Worm (Caenorhabditis elegans) whole organism, mixed stage, embryonic: ENCODE results near the gene xol-1.

ENCODE experiments used
- M03D4.4 ChIP-seq: sonication (generic microtip); optimal IDR thresholded peaks from 2 replicates; lab custom pipeline; 2017; ENCODE audit warnings: mild to moderate bottlenecking, missing genetic modification characterization, missing compliant biosample characterization
- bed-3 ChIP-seq: fragments of 200-800 bp; sonication (Bioruptor generic); optimal IDR thresholded peaks from 3 replicates; lab custom pipeline; 2018; ENCODE audit warnings: mild to moderate bottlenecking, missing genetic modification characterization, moderate library complexity, missing compliant biosample characterization
- ceh-43 ChIP-seq: fragments of 200-800 bp; sonication (Bioruptor generic); optimal IDR thresholded peaks from 2 replicates; lab custom pipeline; 2018; ENCODE audit warnings: mild to moderate bottlenecking, missing genetic modification characterization, moderate library complexity, missing compliant biosample characterization
- ceh-83 ChIP-seq: fragments of 200-800 bp; sonication (Bioruptor generic); optimal IDR thresholded peaks from 2 replicates; lab custom pipeline; 2018; ENCODE audit warnings: mild to moderate bottlenecking, missing genetic modification characterization, missing compliant biosample characterization
- ces-1 ChIP-seq: fragments of 150-350 bp; optimal IDR thresholded peaks from 2 replicates; lab custom pipeline; 2014; ENCODE audit warnings: missing biosample characterization, missing genetic modification reagents, missing genetic modification characterization
- cnd-1 ChIP-seq: fragments of 200-800 bp; sonication (Bioruptor generic); optimal IDR thresholded peaks from 2 replicates; lab custom pipeline; 2018; ENCODE audit warnings: mild to moderate bottlenecking, missing genetic modification characterization, missing compliant biosample characterization
- drap-1 ChIP-seq: fragments of 200-800 bp; sonication (Bioruptor generic); optimal IDR thresholded peaks from 3 replicates; lab custom pipeline; 2018; ENCODE audit warnings: mild to moderate bottlenecking, missing genetic modification characterization, missing compliant biosample characterization
- elt-3 ChIP-seq: fragments of 150-350 bp; optimal IDR thresholded peaks from 2 replicates; lab custom pipeline; 2014; ENCODE audit warnings: missing biosample characterization, missing genetic modification characterization
- ham-2 ChIP-seq: fragments of 200-800 bp; sonication (Bioruptor generic); optimal IDR thresholded peaks from 2 replicates; lab custom pipeline; 2018; ENCODE audit warnings: mild to moderate bottlenecking, missing genetic modification characterization, missing compliant biosample characterization
- hlh-1 ChIP-seq: fragments of 150-350 bp; optimal IDR thresholded peaks from 2 replicates; lab custom pipeline; 2014; ENCODE audit warnings: missing biosample characterization, missing genetic modification reagents, missing genetic modification characterization
- lin-13 ChIP-seq: fragments of 150-350 bp; optimal IDR thresholded peaks from 2 replicates; lab custom pipeline; 2014; ENCODE audit warnings: missing biosample characterization, missing genetic modification characterization
- lin-32 ChIP-seq: fragments of 200-800 bp; sonication (Bioruptor generic); optimal IDR thresholded peaks from 2 replicates; lab custom pipeline; 2018; ENCODE audit warnings: mild to moderate bottlenecking, missing genetic modification characterization, missing compliant biosample characterization
- mab-5 ChIP-seq: fragments of 150-350 bp; optimal IDR thresholded peaks from 2 replicates; lab custom pipeline; 2014; ENCODE audit warnings: missing biosample characterization, missing genetic modification characterization
- mep-1 ChIP-seq: fragments of 150-350 bp; optimal IDR thresholded peaks from 2 replicates; lab custom pipeline; 2017; ENCODE audit warnings: missing biosample characterization, missing genetic modification reagents, missing genetic modification characterization, inconsistent platforms
- mls-2 ChIP-seq: sonication (generic microtip); optimal IDR thresholded peaks from 2 replicates; lab custom pipeline; 2016; ENCODE audit warnings: mild to moderate bottlenecking, missing genetic modification characterization, moderate library complexity, missing compliant biosample characterization
- nhr-12 ChIP-seq: fragments of 150-350 bp; optimal IDR thresholded peaks from 2 replicates; lab custom pipeline; 2014; ENCODE audit warnings: missing biosample characterization, missing genetic modification characterization
- nhr-2 ChIP-seq: fragments of 150-350 bp; optimal IDR thresholded peaks from 2 replicates; lab custom pipeline; 2014; ENCODE audit warnings: missing biosample characterization, missing genetic modification characterization
- nhr-237 ChIP-seq: fragments of 150-350 bp; optimal IDR thresholded peaks from 2 replicates; lab custom pipeline; 2014; ENCODE audit warnings: missing biosample characterization, missing genetic modification characterization
- nhr-28 ChIP-seq: fragments of 150-350 bp; optimal IDR thresholded peaks from 2 replicates; lab custom pipeline; 2014; ENCODE audit warnings: missing biosample characterization, missing genetic modification characterization
- pha-4 ChIP-seq: fragments of 150-350 bp; optimal IDR thresholded peaks from 2 replicates; lab custom pipeline; 2018; ENCODE audit warnings: missing biosample characterization, missing genetic modification reagents, missing genetic modification characterization
- sem-2 ChIP-seq: fragments of 200-800 bp; sonication (Bioruptor generic); optimal IDR thresholded peaks from 2 replicates; lab custom pipeline; 2018; ENCODE audit warnings: mild to moderate bottlenecking, missing genetic modification characterization, missing compliant biosample characterization
- snpc-4 ChIP-seq: fragments of 150-350 bp; optimal IDR thresholded peaks from 2 replicates; lab custom pipeline; 2014; ENCODE audit warnings: missing biosample characterization, missing genetic modification characterization
- sptf-1 ChIP-seq: sonication (generic microtip); optimal IDR thresholded peaks from 2 replicates; lab custom pipeline; 2017; ENCODE audit warnings: mild to moderate bottlenecking, missing genetic modification characterization, moderate library complexity, missing compliant biosample characterization
- tbx-8 ChIP-seq: fragments of 200-800 bp; sonication (Bioruptor generic); optimal IDR thresholded peaks from 2 replicates; lab custom pipeline; 2018; ENCODE audit warnings: mild to moderate bottlenecking, missing genetic modification characterization, moderate library complexity, missing compliant biosample characterization
- unc-120 ChIP-seq: sonication (generic microtip); optimal IDR thresholded peaks from 2 replicates; lab custom pipeline; 2017; ENCODE audit warnings: missing genetic modification characterization, missing compliant biosample characterization; ENCODE audit not compliant: poor library complexity, severe bottlenecking
- unc-39 ChIP-seq: fragments of 150-350 bp; optimal IDR thresholded peaks from 2 replicates; lab custom pipeline; 2014; ENCODE audit warnings: missing biosample characterization, missing genetic modification characterization
- unc-62 ChIP-seq: fragments of 150-350 bp; optimal IDR thresholded peaks from 2 replicates; lab custom pipeline; 2014; ENCODE audit warnings: missing biosample characterization, missing genetic modification reagents, missing genetic modification characterization
- zip-8 ChIP-seq: fragments of 150-350 bp; optimal IDR thresholded peaks from 2 replicates; lab custom pipeline; 2014; ENCODE audit warnings: missing biosample characterization, missing genetic modification characterization
- ztf-11 ChIP-seq: fragments of 150-350 bp; optimal IDR thresholded peaks from 2 replicates; lab custom pipeline; 2014; ENCODE audit warnings: missing biosample characterization, missing genetic modification characterization

The xol-1 gene

ce11 chrX:8069293-8069692, 28.2 kb downstream of the xol-1 start, which contains the start of gene C18A11.1:
Gene C18A11.1, plus strand, starts transcription at chrX:8069328.
- TF ChIP-seq mep-1 (tag; lab: Kevin White, UChicago) (no peak), mab-5 (no peak), snpc-4 (tag; lab: Kevin White, UChicago) (no peak)

- no peak for TF ChIP-seq M03D4.4 (tag; lab: Kevin White, UChicago)
- TF ChIP-seq, all 35 proteins: peak for 0
These were observed 33.4 kb downstream of the xol-1 start for ce11 chrX:8074527-8074926.

- TF ChIP-seq M03D4.4 (tag; lab: Kevin White, UChicago) = no peak
- no peak for TF ChIP-seq unc-62 (GFP tag; lab: Kevin White, UChicago)
- no peak for TF ChIP-seq ztf-11 (tag; lab: Kevin White, UChicago)
- no peak for TF ChIP-seq drap-1 (GFP tag; lab: Kevin White, UChicago)
These were observed 36.6 kb downstream of the xol-1 start, which contains the start of gene C46F2.1 for ce11 chrX:8077748-8078147. Gene C46F2.1, plus strand, starts transcription at chrX:8078048.

ce11 chrX:8078374-8078773, 37.3 kb downstream of the xol-1 start:
- TF ChIP-seq ztf-11 (tag; lab: Kevin White, UChicago) (no peak), snpc-4 (tag; lab: Kevin White, UChicago) (no peak), nhr-237 (tag; lab: Kevin White, UChicago) (no peak), hlh-1 (tag; lab: Kevin White, UChicago) (no peak), drap-1 (GFP tag; lab: Kevin White, UChicago) (no peak), mls-2 (tag; lab: Kevin White, UChicago) (no peak), elt-3 (tag; lab: Kevin White, UChicago) (no peak), sem-2 (GFP tag; lab: Kevin White, UChicago) (no peak), unc-120 (tag; lab: Kevin White, UChicago) (no peak), mep-1 (tag; lab: Kevin White, UChicago) (no peak), ces-1 (no peak), tbx-8 (GFP tag; lab: Kevin White, UChicago) (no peak)

- TF ChIP-seq nhr-28 (tag; lab: Kevin White, UChicago) (no peak), unc-120 (tag; lab: Kevin White, UChicago) (no peak), ztf-11 (tag; lab: Kevin White, UChicago) (no peak), elt-3 (tag; lab: Kevin White, UChicago) (no peak), mab-5 (no peak), M03D4.4 (tag; lab: Kevin White, UChicago) (no peak), unc-39 (tag; lab: Kevin White, UChicago) (no peak), lin-32 (GFP tag; lab: Kevin White, UChicago) (no peak), ceh-83 (GFP tag; lab: Kevin White, UChicago) (no peak), pha-4 (tag; lab: Kevin White, UChicago) (no peak), zip-8 (tag; lab: Kevin White, UChicago) (no peak), nhr-2 (tag; lab: Kevin White, UChicago) (no peak)
These were observed 37.8 kb downstream of the xol-1 start for ce11 chrX:8078899-8079298.

ce11 chrX:8082703-8083102, 41.6 kb downstream of the xol-1 start:
- TF ChIP-seq tbx-8 (GFP tag; lab: Kevin White, UChicago) (no peak), nhr-12 (tag; lab: Kevin White, UChicago) (no peak), ham-2 (no peak), cnd-1 (tag; lab: Kevin White, UChicago) (no peak), nhr-237 (tag; lab: Kevin White, UChicago) (no peak), ceh-83 (GFP tag; lab: Kevin White, UChicago) (no peak), lin-13 (no peak), bed-3 (GFP tag; lab: Kevin White, UChicago) (no peak), sptf-1 (tag; lab: Kevin White, UChicago) (no peak), ceh-43 (GFP tag; lab: Kevin White, UChicago) (no peak), mls-2 (tag; lab: Kevin White, UChicago) (no peak), lin-32 (GFP tag; lab: Kevin White, UChicago) (no peak), mep-1 (tag; lab: Kevin White, UChicago) (no peak), elt-3 (tag; lab: Kevin White, UChicago) (no peak)
